Worm (Caenorhabditis elegans) whole organism, mixed stage, embryonic: Measurements from ENCODE around the gene C17C3.5.

Source experiments
- M03D4.4 ChIP-seq: sonication (generic microtip); optimal IDR thresholded peaks from 2 replicates; lab custom pipeline; 2017; ENCODE audit warnings: mild to moderate bottlenecking, missing genetic modification characterization, missing compliant biosample characterization
- bed-3 ChIP-seq: fragments of 200-800 bp; sonication (Bioruptor generic); optimal IDR thresholded peaks from 3 replicates; lab custom pipeline; 2018; ENCODE audit warnings: mild to moderate bottlenecking, missing genetic modification characterization, moderate library complexity, missing compliant biosample characterization
- blmp-1 ChIP-seq: fragments of 150-350 bp; optimal IDR thresholded peaks from 2 replicates; lab custom pipeline; 2014; ENCODE audit warnings: missing biosample characterization, missing genetic modification characterization
- ceh-43 ChIP-seq: fragments of 200-800 bp; sonication (Bioruptor generic); optimal IDR thresholded peaks from 2 replicates; lab custom pipeline; 2018; ENCODE audit warnings: mild to moderate bottlenecking, missing genetic modification characterization, moderate library complexity, missing compliant biosample characterization
- ces-1 ChIP-seq: fragments of 150-350 bp; optimal IDR thresholded peaks from 2 replicates; lab custom pipeline; 2014; ENCODE audit warnings: missing biosample characterization, missing genetic modification reagents, missing genetic modification characterization
- cnd-1 ChIP-seq: fragments of 200-800 bp; sonication (Bioruptor generic); optimal IDR thresholded peaks from 2 replicates; lab custom pipeline; 2018; ENCODE audit warnings: mild to moderate bottlenecking, missing genetic modification characterization, missing compliant biosample characterization
- drap-1 ChIP-seq: fragments of 200-800 bp; sonication (Bioruptor generic); optimal IDR thresholded peaks from 3 replicates; lab custom pipeline; 2018; ENCODE audit warnings: mild to moderate bottlenecking, missing genetic modification characterization, missing compliant biosample characterization
- elt-1 ChIP-seq: sonication (generic microtip); optimal IDR thresholded peaks from 2 replicates; lab custom pipeline; 2017; ENCODE audit warnings: missing genetic modification characterization, mild to moderate bottlenecking, missing compliant biosample characterization, antibody characterized with exemption, moderate library complexity, borderline replicate concordance; ENCODE audit not compliant: insufficient read depth
- elt-3 ChIP-seq: fragments of 150-350 bp; optimal IDR thresholded peaks from 2 replicates; lab custom pipeline; 2014; ENCODE audit warnings: missing biosample characterization, missing genetic modification characterization
- flh-1 ChIP-seq: fragments of 200-800 bp; sonication (Bioruptor generic); optimal IDR thresholded peaks from 2 replicates; lab custom pipeline; 2018; ENCODE audit warnings: mild to moderate bottlenecking, missing genetic modification characterization, moderate library complexity, missing compliant biosample characterization
- ham-2 ChIP-seq: fragments of 200-800 bp; sonication (Bioruptor generic); optimal IDR thresholded peaks from 2 replicates; lab custom pipeline; 2018; ENCODE audit warnings: mild to moderate bottlenecking, missing genetic modification characterization, missing compliant biosample characterization
- hlh-1 ChIP-seq: fragments of 150-350 bp; optimal IDR thresholded peaks from 2 replicates; lab custom pipeline; 2014; ENCODE audit warnings: missing biosample characterization, missing genetic modification reagents, missing genetic modification characterization
- lin-13 ChIP-seq: fragments of 150-350 bp; optimal IDR thresholded peaks from 2 replicates; lab custom pipeline; 2014; ENCODE audit warnings: missing biosample characterization, missing genetic modification characterization
- lin-32 ChIP-seq: fragments of 200-800 bp; sonication (Bioruptor generic); optimal IDR thresholded peaks from 2 replicates; lab custom pipeline; 2018; ENCODE audit warnings: mild to moderate bottlenecking, missing genetic modification characterization, missing compliant biosample characterization
- lsy-2 ChIP-seq: fragments of 150-350 bp; optimal IDR thresholded peaks from 2 replicates; lab custom pipeline; 2014; ENCODE audit warnings: missing biosample characterization, missing genetic modification characterization
- mab-5 ChIP-seq: fragments of 150-350 bp; optimal IDR thresholded peaks from 2 replicates; lab custom pipeline; 2014; ENCODE audit warnings: missing biosample characterization, missing genetic modification characterization
- mep-1 ChIP-seq: fragments of 150-350 bp; optimal IDR thresholded peaks from 2 replicates; lab custom pipeline; 2017; ENCODE audit warnings: missing biosample characterization, missing genetic modification reagents, missing genetic modification characterization, inconsistent platforms
- mls-2 ChIP-seq: sonication (generic microtip); optimal IDR thresholded peaks from 2 replicates; lab custom pipeline; 2016; ENCODE audit warnings: mild to moderate bottlenecking, missing genetic modification characterization, moderate library complexity, missing compliant biosample characterization
- nhr-12 ChIP-seq: fragments of 150-350 bp; optimal IDR thresholded peaks from 2 replicates; lab custom pipeline; 2014; ENCODE audit warnings: missing biosample characterization, missing genetic modification characterization
- nhr-2 ChIP-seq: fragments of 150-350 bp; optimal IDR thresholded peaks from 2 replicates; lab custom pipeline; 2014; ENCODE audit warnings: missing biosample characterization, missing genetic modification characterization
- nhr-237 ChIP-seq: fragments of 150-350 bp; optimal IDR thresholded peaks from 2 replicates; lab custom pipeline; 2014; ENCODE audit warnings: missing biosample characterization, missing genetic modification characterization
- nhr-28 ChIP-seq: fragments of 150-350 bp; optimal IDR thresholded peaks from 2 replicates; lab custom pipeline; 2014; ENCODE audit warnings: missing biosample characterization, missing genetic modification characterization
- nhr-76 ChIP-seq: sonication (generic microtip); optimal IDR thresholded peaks from 2 replicates; lab custom pipeline; 2017; ENCODE audit warnings: missing biosample characterization, missing genetic modification characterization
- sem-2 ChIP-seq: fragments of 200-800 bp; sonication (Bioruptor generic); optimal IDR thresholded peaks from 2 replicates; lab custom pipeline; 2018; ENCODE audit warnings: mild to moderate bottlenecking, missing genetic modification characterization, missing compliant biosample characterization
- snpc-4 ChIP-seq: fragments of 150-350 bp; optimal IDR thresholded peaks from 2 replicates; lab custom pipeline; 2014; ENCODE audit warnings: missing biosample characterization, missing genetic modification characterization
- sptf-1 ChIP-seq: sonication (generic microtip); optimal IDR thresholded peaks from 2 replicates; lab custom pipeline; 2017; ENCODE audit warnings: mild to moderate bottlenecking, missing genetic modification characterization, moderate library complexity, missing compliant biosample characterization
- unc-120 ChIP-seq: sonication (generic microtip); optimal IDR thresholded peaks from 2 replicates; lab custom pipeline; 2017; ENCODE audit warnings: missing genetic modification characterization, missing compliant biosample characterization; ENCODE audit not compliant: poor library complexity, severe bottlenecking
- unc-62 ChIP-seq: fragments of 150-350 bp; optimal IDR thresholded peaks from 2 replicates; lab custom pipeline; 2014; ENCODE audit warnings: missing biosample characterization, missing genetic modification reagents, missing genetic modification characterization
- zip-8 ChIP-seq: fragments of 150-350 bp; optimal IDR thresholded peaks from 2 replicates; lab custom pipeline; 2014; ENCODE audit warnings: missing biosample characterization, missing genetic modification characterization
- ztf-11 ChIP-seq: fragments of 150-350 bp; optimal IDR thresholded peaks from 2 replicates; lab custom pipeline; 2014; ENCODE audit warnings: missing biosample characterization, missing genetic modification characterization

C17C3.5 gene

ce11 chrII:5554788-5555187, 3.2 kb downstream of the C17C3.5 start:
- TF ChIP-seq sptf-1 (tag; lab: Kevin White, UChicago) = no peak
- TF ChIP-seq mls-2 (tag; lab: Kevin White, UChicago) = no peak
- no peak for TF ChIP-seq M03D4.4 (tag; lab: Kevin White, UChicago)
- TF ChIP-seq nhr-76 (tag; lab: Kevin White, UChicago) = no peak
- TF ChIP-seq nhr-28 = no peak
- TF ChIP-seq zip-8 (tag; lab: Kevin White, UChicago) = no peak
- TF ChIP-seq unc-120 = no peak
- no peak for TF ChIP-seq ceh-43
- TF ChIP-seq nhr-12 = no peak
- no peak for TF ChIP-seq elt-1 (tag; lab: Kevin White, UChicago)
- no peak for TF ChIP-seq sem-2 (GFP tag; lab: Kevin White, UChicago)
- no peak for TF ChIP-seq ham-2 (GFP tag; lab: Kevin White, UChicago)
- no peak for TF ChIP-seq unc-62 (GFP tag; lab: Kevin White, UChicago)
- TF ChIP-seq lin-32 (GFP tag; lab: Kevin White, UChicago) = no peak

- no peak for TF ChIP-seq lsy-2 (tag; lab: Kevin White, UChicago)
- no peak for TF ChIP-seq sem-2 (GFP tag; lab: Kevin White, UChicago)
- no peak for TF ChIP-seq sptf-1 (tag; lab: Kevin White, UChicago)
- no peak for TF ChIP-seq flh-1
- no peak for TF ChIP-seq M03D4.4 (tag; lab: Kevin White, UChicago)
- no peak for TF ChIP-seq mab-5 (tag; lab: Kevin White, UChicago)
- no peak for TF ChIP-seq nhr-28
Observed at ce11 chrII:5555522-5555921, 3.9 kb downstream of the C17C3.5 start.

ce11 chrII:5556431-5556830, 4.8 kb downstream of the C17C3.5 start, which contains the start of gene ins-11:
Gene ins-11 (plus strand): TSS chrII:5556731.
- no peak for TF ChIP-seq bed-3 (GFP tag; lab: Kevin White, UChicago)
- no peak for TF ChIP-seq M03D4.4 (tag; lab: Kevin White, UChicago)
- TF ChIP-seq ztf-11 (tag; lab: Kevin White, UChicago) = no peak
- no peak for TF ChIP-seq ces-1 (GFP tag; lab: Kevin White, UChicago)
- no peak for TF ChIP-seq nhr-2 (tag; lab: Kevin White, UChicago)
- no peak for TF ChIP-seq lin-32 (GFP tag; lab: Kevin White, UChicago)

ce11 chrII:5557134-5557533, 5.5 kb downstream of the C17C3.5 start:
- no peak for TF ChIP-seq mab-5 (tag; lab: Kevin White, UChicago)
- no peak for TF ChIP-seq flh-1
- TF ChIP-seq mls-2 (tag; lab: Kevin White, UChicago) = no peak
- TF ChIP-seq drap-1 = no peak
- TF ChIP-seq elt-1 (tag; lab: Kevin White, UChicago) = no peak
- no peak for TF ChIP-seq ceh-43
- no peak for TF ChIP-seq sem-2 (GFP tag; lab: Kevin White, UChicago)
- TF ChIP-seq bed-3 (GFP tag; lab: Kevin White, UChicago) = no peak
- TF ChIP-seq ham-2 (GFP tag; lab: Kevin White, UChicago) = no peak
- TF ChIP-seq lin-32 (GFP tag; lab: Kevin White, UChicago) = no peak
- TF ChIP-seq lsy-2 (tag; lab: Kevin White, UChicago) = no peak
- TF ChIP-seq nhr-237 (tag; lab: Kevin White, UChicago) = no peak
- TF ChIP-seq lin-13 = no peak
- TF ChIP-seq hlh-1 (tag; lab: Kevin White, UChicago) = no peak
- TF ChIP-seq ztf-11 (tag; lab: Kevin White, UChicago) = no peak
- TF ChIP-seq cnd-1 (tag; lab: Kevin White, UChicago) = no peak
- TF ChIP-seq, all 35 proteins: peak for 0

ce11 chrII:5561392-5561791, 9.8 kb downstream of the C17C3.5 start, which contains the start of gene C17C3.3:
Gene C17C3.3 (plus strand): TSS chrII:5561737.
- TF ChIP-seq mls-2 (tag; lab: Kevin White, UChicago) (no peak), blmp-1 (tag; lab: Kevin White, UChicago) (no peak), unc-62 (GFP tag; lab: Kevin White, UChicago) (no peak), ceh-43 (no peak), elt-3 (tag; lab: Kevin White, UChicago) (no peak), zip-8 (tag; lab: Kevin White, UChicago) (no peak), snpc-4 (tag; lab: Kevin White, UChicago) (no peak), nhr-28 (no peak), mep-1 (tag; lab: Kevin White, UChicago) (no peak), elt-1 (tag; lab: Kevin White, UChicago) (no peak), drap-1 (no peak), unc-120 (no peak), lsy-2 (tag; lab: Kevin White, UChicago) (no peak), bed-3 (GFP tag; lab: Kevin White, UChicago) (no peak), sptf-1 (tag; lab: Kevin White, UChicago) (no peak), ham-2 (GFP tag; lab: Kevin White, UChicago) (no peak), mab-5 (tag; lab: Kevin White, UChicago) (no peak)
